Worm (Caenorhabditis elegans): ENCODE results near the gene clec-49.
"Not testable (repeated sequence)": the region's sequence is repeated elsewhere in the genome, so short reads cannot be mapped to it uniquely, and the experiment has no call there.

The clec-49 gene

ce11 chrV:19710514-19710913 lies 40.5 kb downstream of the clec-49 start, which contains the start of gene Y43F8C.15:
Y43F8C.15 (minus strand) TSS chrV:19710614.
- TF ChIP-seq ztf-11 (tag; optimal IDR thresholded peaks at IDR 0.05); nhr-25 (tag; optimal IDR thresholded peaks at IDR 0.05); unc-62 (GFP tag; optimal IDR thresholded peaks at IDR 0.05): not testable (repeated sequence)

ce11 chrV:19708849-19709248 lies 42.2 kb downstream of the clec-49 start, which contains the start of gene srv-3:
srv-3 (minus strand) TSS chrV:19708949.
- TF ChIP-seq ceh-16 (tag; optimal IDR thresholded peaks at IDR 0.05) (no peak), sma-9 (GFP tag; optimal IDR thresholded peaks at IDR 0.05) (no peak), sma-9 (tag; optimal IDR thresholded peaks at IDR 0.05) (no peak), blmp-1 (tag; optimal IDR thresholded peaks at IDR 0.05; ENCODE audit: insufficient read depth) (no peak), mdl-1 (tag; optimal IDR thresholded peaks at IDR 0.05) (no peak), C34F6.9 (tag; optimal IDR thresholded peaks at IDR 0.05) (no peak), nhr-12 (tag; optimal IDR thresholded peaks at IDR 0.05) (no peak), lin-11 (tag; optimal IDR thresholded peaks at IDR 0.05) (no peak), nhr-11 (tag; optimal IDR thresholded peaks at IDR 0.05) (no peak), ztf-11 (tag; optimal IDR thresholded peaks at IDR 0.05) (no peak), dmd-4 (tag; optimal IDR thresholded peaks at IDR 0.05) (no peak), unc-62 (GFP tag; optimal IDR thresholded peaks at IDR 0.05) (no peak), nhr-77 (tag; optimal IDR thresholded peaks at IDR 0.05) (no peak), lin-13 (GFP tag; optimal IDR thresholded peaks at IDR 0.05) (no peak), mbf-1 (tag; optimal IDR thresholded peaks at IDR 0.05) (no peak), alr-1 (tag; optimal IDR thresholded peaks at IDR 0.05) (no peak), mab-5 (tag; optimal IDR thresholded peaks at IDR 0.05) (no peak), crh-2 (tag; optimal IDR thresholded peaks at IDR 0.05) (no peak), Y55F3AM.14 (GFP tag; optimal IDR thresholded peaks at IDR 0.05) (no peak), ama-1 (optimal IDR thresholded peaks at IDR 0.05) (no peak)

Measured in whole organism, L2 larva.